Worm (Caenorhabditis elegans) whole organism, L3 larva: ENCODE results near the gene pph-5.

ENCODE experiments used
- aly-2 ChIP-seq: fragments of 150-350 bp; optimal IDR thresholded peaks from 2 replicates; lab custom pipeline; 2014; ENCODE audit warnings: missing biosample characterization, missing genetic modification characterization
- nhr-76 ChIP-seq: fragments of 150-350 bp; sonication (generic microtip); optimal IDR thresholded peaks from 5 replicates; lab custom pipeline; 2014; ENCODE audit warnings: missing biosample characterization, missing genetic modification characterization
- nhr-77 ChIP-seq: fragments of 150-350 bp; optimal IDR thresholded peaks from 2 replicates; lab custom pipeline; 2014; ENCODE audit warnings: missing biosample characterization, missing genetic modification characterization

ce11 chrV:19174626-19175025 is 15.7 kb upstream of the pph-5 start, which contains the start of gene hot-2:
- no peak for TF ChIP-seq nhr-77 (tag; lab: Kevin White, UChicago)
- no peak for TF ChIP-seq aly-2
- TF ChIP-seq nhr-76 (tag; lab: Kevin White, UChicago) = no peak
